Worm (Caenorhabditis elegans) whole organism, L4 larva: ENCODE results near the gene Y66D12A.30.

Experiments
- F10B5.3 ChIP-seq: sonication (generic microtip); optimal IDR thresholded peaks from 2 replicates; lab custom pipeline; 2016; ENCODE audit warnings: mild to moderate bottlenecking, missing genetic modification characterization, missing compliant biosample characterization
- F49E8.2 ChIP-seq: sonication (generic microtip); optimal IDR thresholded peaks from 2 replicates; lab custom pipeline; 2016; ENCODE audit warnings: missing compliant biosample characterization, mild to moderate bottlenecking, missing genetic modification characterization, borderline replicate concordance
- R02D3.7 ChIP-seq: fragments of 150-350 bp; sonication (generic microtip); optimal IDR thresholded peaks from 3 replicates; lab custom pipeline; 2014; ENCODE audit warnings: missing biosample characterization, missing genetic modification characterization
- T20F7.1 ChIP-seq: fragments of 200-800 bp; sonication (Bioruptor generic); optimal IDR thresholded peaks from 2 replicates; lab custom pipeline; 2018; ENCODE audit warnings: mild to moderate bottlenecking, missing genetic modification characterization, missing compliant biosample characterization
- Y5F2A.4 ChIP-seq: fragments of 200-800 bp; sonication (Bioruptor generic); optimal IDR thresholded peaks from 2 replicates; lab custom pipeline; 2018; ENCODE audit warnings: mild to moderate bottlenecking, missing genetic modification characterization, missing compliant biosample characterization
- Y75B8A.6 ChIP-seq: fragments of 200-800 bp; sonication (Bioruptor generic); IDR thresholded peaks from 2 replicates; pipeline ENCODE4 v1.3.6; 2022; ENCODE audit warnings: missing genetic modification reagents, missing genetic modification characterization, missing compliant biosample characterization
- aha-1 ChIP-seq: fragments of 150-350 bp; peaks from one replicate; lab custom pipeline; 2014; ENCODE audit warnings: missing biosample characterization, missing genetic modification characterization
- ceh-28 ChIP-seq: fragments of 150-350 bp; optimal IDR thresholded peaks from 2 replicates; lab custom pipeline; 2014; ENCODE audit warnings: missing biosample characterization, missing genetic modification reagents, missing genetic modification characterization
- ceh-44 ChIP-seq: fragments of 200-800 bp; sonication (Bioruptor generic); IDR thresholded peaks from 2 replicates; pipeline ENCODE4 v1.3.6; 2022; ENCODE audit warnings: missing genetic modification reagents, missing genetic modification characterization, missing compliant biosample characterization
- ceh-82 ChIP-seq: sonication (generic microtip); optimal IDR thresholded peaks from 2 replicates; lab custom pipeline; 2017; ENCODE audit warnings: missing biosample characterization, missing genetic modification characterization
- ctbp-1 ChIP-seq: fragments of 200-800 bp; sonication (Bioruptor generic); IDR thresholded peaks from 2 replicates; pipeline ENCODE4 v1.3.6; 2022; ENCODE audit warnings: missing genetic modification reagents, missing genetic modification characterization, missing compliant biosample characterization
- daf-16 ChIP-seq, 3 experiments: sonication (generic microtip); optimal IDR thresholded peaks; 2 replicates each; lab custom pipeline; 2016 to 2017; ENCODE audit warnings: missing genetic modification characterization in 3 of 3, missing genetic modification reagents in 3 of 3, mild to moderate bottlenecking in 2 of 3, missing compliant biosample characterization in 2 of 3, missing biosample characterization in 1 of 3, moderate library complexity in 1 of 3
- daf-19 ChIP-seq: fragments of 200-800 bp; sonication (Bioruptor generic); conservative IDR thresholded peaks from 2 replicates; pipeline ENCODE4 v1.3.6; 2022; ENCODE audit warnings: missing genetic modification characterization, missing compliant biosample characterization
- dmd-8 ChIP-seq: fragments of 200-800 bp; sonication (Bioruptor generic); IDR thresholded peaks from 2 replicates; pipeline ENCODE4 v1.3.6; 2022; ENCODE audit warnings: missing genetic modification characterization, missing compliant biosample characterization
- dmd-9 ChIP-seq: fragments of 200-800 bp; sonication (Bioruptor generic); IDR thresholded peaks from 2 replicates; pipeline ENCODE4 v1.3.6; 2022; ENCODE audit warnings: missing genetic modification reagents, missing genetic modification characterization, missing compliant biosample characterization
- egl-43 ChIP-seq: fragments of 200-800 bp; sonication (Bioruptor generic); IDR thresholded peaks from 2 replicates; pipeline ENCODE4 v1.3.6; 2022; ENCODE audit warnings: missing genetic modification reagents, missing genetic modification characterization, missing compliant biosample characterization
- fkh-10 ChIP-seq: fragments of 150-350 bp; optimal IDR thresholded peaks from 2 replicates; lab custom pipeline; 2014; ENCODE audit warnings: missing biosample characterization, missing genetic modification reagents, missing genetic modification characterization
- lim-7 ChIP-seq: fragments of 200-800 bp; sonication (Bioruptor generic); IDR thresholded peaks from 2 replicates; pipeline ENCODE4 v1.3.6; 2022; ENCODE audit warnings: missing genetic modification characterization, missing compliant biosample characterization
- lin-38 ChIP-seq: fragments of 200-800 bp; sonication (Bioruptor generic); IDR thresholded peaks from 2 replicates; pipeline ENCODE4 v1.3.6; 2022; ENCODE audit warnings: missing genetic modification reagents, missing genetic modification characterization, missing compliant biosample characterization
- lsy-2 ChIP-seq, 2 experiments: fragments of 150-350 bp in 1 of 2; sonication (generic microtip) in 1 of 2; optimal IDR thresholded peaks; 2 replicates each; lab custom pipeline; 2014 to 2017; ENCODE audit warnings: missing biosample characterization in 2 of 2, missing genetic modification characterization in 2 of 2
- mes-2 ChIP-seq: sonication (generic microtip); optimal IDR thresholded peaks from 2 replicates; lab custom pipeline; 2016; ENCODE audit warnings: missing genotype, mild to moderate bottlenecking, missing genetic modification characterization, missing compliant biosample characterization; ENCODE audit not compliant: poor library complexity, severe bottlenecking
- nhr-111 ChIP-seq: fragments of 200-800 bp; sonication (Bioruptor generic); optimal IDR thresholded peaks from 2 replicates; lab custom pipeline; 2018; ENCODE audit warnings: mild to moderate bottlenecking, missing genetic modification characterization, missing compliant biosample characterization
- nhr-41 ChIP-seq: fragments of 200-800 bp; sonication (Bioruptor generic); IDR thresholded peaks from 2 replicates; pipeline ENCODE4 v1.3.6; 2022; ENCODE audit warnings: missing genetic modification reagents, missing genetic modification characterization, missing compliant biosample characterization
- nhr-48 ChIP-seq: sonication (generic microtip); optimal IDR thresholded peaks from 2 replicates; lab custom pipeline; 2016; ENCODE audit warnings: mild to moderate bottlenecking, missing genetic modification characterization, missing compliant biosample characterization
- pha-4 ChIP-seq, 2 experiments: fragments of 150-350 bp in 1 of 2; fragments of 200-800 bp in 1 of 2; sonication (Bioruptor generic) in 1 of 2; IDR thresholded peaks in 1 of 2; optimal IDR thresholded peaks in 1 of 2; 2 replicates each; pipeline versions ENCODE4 v1.3.6 to Lab custom; 2014 to 2022; ENCODE audit warnings: missing genetic modification characterization in 2 of 2, missing genetic modification reagents in 2 of 2, missing biosample characterization in 1 of 2, missing compliant biosample characterization in 1 of 2
- php-3 ChIP-seq: fragments of 200-800 bp; sonication (Bioruptor generic); IDR thresholded peaks from 2 replicates; pipeline ENCODE4 v1.3.6; 2022; ENCODE audit warnings: missing genetic modification reagents, missing genetic modification characterization, missing compliant biosample characterization
- rbr-2 ChIP-seq: sonication (generic microtip); optimal IDR thresholded peaks from 2 replicates; lab custom pipeline; 2016; ENCODE audit warnings: missing genotype, missing genetic modification characterization, missing compliant biosample characterization
- set-16 ChIP-seq: fragments of 200-800 bp; sonication (Bioruptor generic); IDR thresholded peaks from 2 replicates; pipeline ENCODE4 v1.3.6; 2022; ENCODE audit warnings: missing genetic modification reagents, missing genetic modification characterization, missing compliant biosample characterization
- snpc-1.2 ChIP-seq: fragments of 200-800 bp; sonication (Bioruptor generic); IDR thresholded peaks from 2 replicates; pipeline ENCODE4 v1.3.6; 2022; ENCODE audit warnings: missing genetic modification reagents, missing genetic modification characterization, missing compliant biosample characterization
- tra-1 ChIP-seq: fragments of 200-800 bp; sonication (Bioruptor generic); IDR thresholded peaks from 2 replicates; pipeline ENCODE4 v1.3.6; 2022; ENCODE audit warnings: missing genetic modification reagents, missing genetic modification characterization, missing compliant biosample characterization
- zip-11 ChIP-seq: fragments of 200-800 bp; sonication (Bioruptor generic); IDR thresholded peaks from 2 replicates; pipeline ENCODE4 v1.3.6; 2022; ENCODE audit warnings: missing genetic modification characterization, missing compliant biosample characterization

Gene Y66D12A.30

DNA sequence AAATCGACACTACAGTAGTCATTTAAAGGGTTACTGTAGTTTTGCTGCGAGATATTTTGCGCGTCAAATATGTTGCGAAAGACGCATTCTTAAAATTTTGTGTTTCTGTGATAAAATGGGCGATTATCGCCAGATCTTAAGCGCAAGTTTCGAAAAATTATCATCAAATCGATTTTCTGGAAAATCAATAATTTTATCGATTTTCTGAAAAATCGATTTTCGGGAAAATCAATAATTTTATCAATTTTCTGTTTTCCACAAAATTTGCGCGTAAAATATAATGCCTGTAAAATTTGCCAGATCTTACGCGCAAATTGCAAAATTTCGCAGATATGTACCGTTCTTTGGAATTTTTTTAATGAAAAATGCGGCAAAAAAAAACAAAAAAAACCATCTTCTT is 17.6 kb upstream of the Y66D12A.30 start:
- peak; percentile 84 for TF ChIP-seq ceh-28 (tag; lab: Kevin White, UChicago)
- no peak for TF ChIP-seq nhr-48

DNA sequence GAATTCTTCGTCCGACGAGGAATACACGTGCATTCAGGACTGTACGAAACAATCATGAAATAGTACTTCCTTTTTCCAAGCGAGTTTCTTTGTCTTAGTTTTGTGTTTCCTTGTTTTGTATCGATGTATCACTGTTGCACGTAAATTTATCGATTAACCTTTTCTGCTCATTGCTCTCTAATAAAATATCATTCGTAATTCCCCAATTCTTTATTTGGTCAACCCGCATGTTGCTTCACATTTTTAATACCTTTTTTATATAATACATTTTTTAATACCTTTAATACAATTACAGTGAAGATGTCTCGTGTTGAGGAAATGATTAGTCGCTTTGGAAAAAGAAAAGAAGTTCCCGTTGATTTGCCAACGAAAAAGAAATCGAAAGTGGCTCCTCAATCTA is 1.8 kb upstream of the Y66D12A.30 start, which contains the start of gene Y66D12A.1:
Gene Y66D12A.1, plus strand, starts transcription at position 301 of the 400 bp plus-strand sequence.
- TF ChIP-seq dmd-9 (GFP tag; lab: Robert Waterston, UW): no peak
- TF ChIP-seq, all 104 proteins: peak for 0

DNA sequence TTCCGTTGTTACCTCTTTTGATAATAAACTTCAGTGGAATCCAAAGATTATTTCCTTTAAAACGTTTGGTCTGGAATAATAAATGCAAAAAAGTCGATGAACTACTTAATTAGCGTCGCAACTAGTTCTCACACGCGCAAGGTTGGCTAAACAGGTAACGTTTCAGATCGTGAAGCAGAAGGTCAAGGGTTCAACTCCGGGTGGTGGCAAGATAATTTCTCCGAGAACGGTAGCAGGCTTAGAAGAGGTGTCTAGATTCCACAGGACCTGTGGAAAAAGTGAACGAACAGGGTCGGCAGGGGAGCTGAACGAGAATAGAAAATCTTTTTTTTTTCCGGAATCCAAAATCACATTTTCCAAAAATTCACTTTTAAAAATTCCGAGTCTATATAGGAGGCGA is 698 bp upstream of the Y66D12A.30 start:
- TF ChIP-seq lin-38 (peak; percentile 62), lim-7 (GFP tag; lab: Robert Waterston, UW) (0 out of 2 replicates have a peak, but pooled peaks have one; percentile 45), tra-1 (GFP tag; lab: Robert Waterston, UW) (0 out of 2 replicates have a peak, but pooled peaks have one; percentile 9), snpc-1.2 (0 out of 2 replicates have a peak, but pooled peaks have one; percentile 24), ctbp-1 (GFP tag; lab: Robert Waterston, UW) (0 out of 2 replicates have a peak, but pooled peaks have one; percentile 32), dmd-8 (GFP tag; lab: Robert Waterston, UW) (0 out of 2 replicates have a peak, but pooled peaks have one; percentile 53), egl-43 (GFP tag; lab: Robert Waterston, UW) (peak; percentile 56; the same call in 1 of the 2 replicates)
- TF ChIP-seq, all 104 proteins: peak for 7; not testable (repeated sequence) for 97

DNA sequence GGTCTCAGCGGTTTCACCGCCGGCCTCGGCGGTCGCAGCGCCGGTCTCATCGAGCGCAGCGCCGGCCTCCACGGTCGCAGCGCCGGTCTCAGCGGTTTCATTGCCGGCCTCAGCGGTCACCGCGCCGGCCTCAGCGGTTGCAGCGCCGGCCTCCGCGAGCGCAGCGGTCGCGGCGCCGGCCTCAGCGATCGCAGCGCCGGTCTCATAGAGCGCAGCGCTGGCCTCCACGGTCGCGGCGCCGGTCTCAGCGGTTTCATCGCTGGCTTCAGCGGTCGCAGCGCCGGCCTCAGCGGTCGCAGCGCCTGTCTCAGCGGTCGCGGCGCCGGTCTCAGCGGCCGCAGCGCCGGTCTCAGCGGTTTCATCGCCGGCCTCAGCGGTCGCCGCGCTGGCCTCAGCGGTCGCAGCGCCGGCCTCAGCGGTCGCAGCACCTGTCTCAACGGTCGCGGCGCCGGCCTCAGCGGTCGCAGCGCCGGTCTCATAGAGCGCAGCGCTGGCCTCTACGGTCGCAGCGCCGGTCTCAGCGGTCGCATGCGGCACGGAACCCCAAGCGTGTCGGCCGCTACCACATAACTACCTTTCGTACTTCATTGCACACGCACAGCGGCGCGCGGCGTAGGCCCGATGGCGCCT is 2.1 kb downstream of the Y66D12A.30 start:
- 0 out of 2 replicates have a peak, but pooled peaks have one; percentile 3 for TF ChIP-seq lim-7 (GFP tag; lab: Robert Waterston, UW)
- no peak for TF ChIP-seq zip-11 (GFP tag; lab: Robert Waterston, UW)
- TF ChIP-seq aha-1 (tag; lab: Kevin White, UChicago): peak; percentile 62
- no peak for TF ChIP-seq Y75B8A.6 (GFP tag; lab: Robert Waterston, UW)
- TF ChIP-seq daf-16 (GFP tag; optimal IDR thresholded peaks at IDR 0.05; lab: Kevin White, UChicago): no peak
- no peak for TF ChIP-seq daf-16 (tag; optimal IDR thresholded peaks at IDR 0.05; lab: Kevin White, UChicago)
- no peak for TF ChIP-seq snpc-1.2
- no peak for TF ChIP-seq ceh-44 (GFP tag; lab: Robert Waterston, UW)
- TF ChIP-seq nhr-41 (GFP tag; lab: Robert Waterston, UW): no peak
- TF ChIP-seq php-3 (GFP tag; lab: Robert Waterston, UW): 0 out of 2 replicates have a peak, but pooled peaks have one; percentile 23
- TF ChIP-seq T20F7.1 (GFP tag; lab: Kevin White, UChicago): no peak
- TF ChIP-seq fkh-10 (GFP tag; lab: Kevin White, UChicago): no peak
- TF ChIP-seq nhr-111 (GFP tag; lab: Kevin White, UChicago): no peak
- no peak for TF ChIP-seq ceh-82 (tag; lab: Kevin White, UChicago)
- no peak for TF ChIP-seq lsy-2 (tag; optimal IDR thresholded peaks at IDR 0.05; lab: Kevin White, UChicago)
- no peak for TF ChIP-seq ceh-28 (tag; lab: Kevin White, UChicago)
- no peak for TF ChIP-seq F49E8.2 (tag; lab: Kevin White, UChicago)
- 0 out of 2 replicates have a peak, but pooled peaks have one; percentile 39 for TF ChIP-seq dmd-8 (GFP tag; lab: Robert Waterston, UW)
- TF ChIP-seq daf-19 (GFP tag; lab: Robert Waterston, UW): no peak
- no peak for TF ChIP-seq Y5F2A.4 (GFP tag; lab: Kevin White, UChicago)
- TF ChIP-seq set-16 (GFP tag; lab: Robert Waterston, UW): peak; percentile 99
- TF ChIP-seq pha-4 (GFP tag; IDR thresholded peaks at IDR 0.05; lab: Robert Waterston, UW): peak; percentile 98; the same call in 1 of the 2 replicates
- TF ChIP-seq pha-4 (tag; optimal IDR thresholded peaks at IDR 0.05; lab: Kevin White, UChicago): no peak
- TF ChIP-seq rbr-2 (tag; lab: Kevin White, UChicago): no peak
- no peak for TF ChIP-seq R02D3.7

DNA sequence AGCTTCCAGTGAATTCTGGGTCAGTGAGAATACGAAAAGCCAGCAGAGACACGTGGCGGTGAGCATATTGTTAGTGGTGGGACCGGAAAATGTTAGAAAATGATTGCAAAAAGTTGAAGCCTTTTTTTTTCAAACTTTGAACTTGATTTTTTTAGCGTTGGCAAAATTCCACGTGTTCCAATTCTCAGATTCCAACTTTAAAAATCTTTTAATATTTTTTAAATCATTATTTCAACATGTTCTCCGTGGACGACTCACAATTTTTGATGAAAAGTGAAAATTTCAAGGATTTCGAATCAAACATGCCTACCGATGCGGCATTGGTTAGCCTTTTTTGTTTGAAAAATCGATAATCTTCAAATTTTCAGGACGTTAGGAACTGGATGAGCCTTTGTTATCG is 2.7 kb downstream of the Y66D12A.30 start, which contains the start of the genes Y66A7A.9 and Y66A7A.4:
Gene Y66A7A.9, minus strand, starts transcription at position 101 of the 400 bp plus-strand sequence.
Gene Y66A7A.4, plus strand, starts transcription at position 237 of the 400 bp plus-strand sequence.
- TF ChIP-seq ceh-82 (tag; lab: Kevin White, UChicago): no peak
- TF ChIP-seq php-3 (GFP tag; lab: Robert Waterston, UW): no peak
- peak; percentile 32 for TF ChIP-seq aha-1 (tag; lab: Kevin White, UChicago)
- TF ChIP-seq mes-2 (tag; lab: Kevin White, UChicago): no peak
- no peak for TF ChIP-seq F10B5.3 (tag; lab: Kevin White, UChicago)
- TF ChIP-seq, all 104 proteins: peak for 1
